Fruit fly (Drosophila melanogaster) whole organism, embryonic: ENCODE data around the gene Jhbp13.
"Not testable (repeated sequence)": the region's sequence is repeated elsewhere in the genome, so short reads cannot be mapped to it uniquely, and the experiment has no call there.

Source experiments
- Asciz ChIP-seq: fragments of 200-800 bp; sonication (Bioruptor generic); optimal IDR thresholded peaks from 2 replicates; lab custom pipeline; 2017; ENCODE audit warnings: missing biosample characterization, mild to moderate bottlenecking, missing genetic modification characterization, missing genetic modification reagents
- Atf-2 ChIP-seq: fragments of 200-800 bp; sonication (Bioruptor generic); optimal IDR thresholded peaks from 2 replicates; lab custom pipeline; 2016; ENCODE audit warnings: missing biosample characterization, missing genetic modification characterization
- CG1024 ChIP-seq: fragments of 200-800 bp; sonication (Bioruptor generic); IDR thresholded peaks from 2 replicates; pipeline ENCODE4 v1.3.6; 2022; ENCODE audit warnings: missing biosample characterization, missing genetic modification characterization
- CG10654 ChIP-seq: fragments of 200-800 bp; sonication (Bioruptor generic); optimal IDR thresholded peaks from 2 replicates; lab custom pipeline; 2016; ENCODE audit warnings: missing biosample characterization, missing genetic modification characterization
- CG10979 ChIP-seq: fragments of 200-800 bp; sonication (Bioruptor generic); optimal IDR thresholded peaks from 2 replicates; lab custom pipeline; 2018; ENCODE audit warnings: missing biosample characterization, mild to moderate bottlenecking, missing genetic modification characterization, moderate library complexity
- CG11085 ChIP-seq: fragments of 200-800 bp; sonication (Bioruptor generic); IDR thresholded peaks from 2 replicates; pipeline ENCODE4 v1.3.6; 2022; ENCODE audit warnings: missing biosample characterization, missing genetic modification characterization
- CG12942 ChIP-seq: fragments of 200-800 bp; sonication (Bioruptor generic); optimal IDR thresholded peaks from 3 replicates; lab custom pipeline; 2016; ENCODE audit warnings: missing biosample characterization, missing genetic modification characterization
- CG13624 ChIP-seq: fragments of 200-800 bp; sonication (Bioruptor generic); optimal IDR thresholded peaks from 2 replicates; lab custom pipeline; 2016; ENCODE audit warnings: missing biosample characterization, missing genetic modification characterization
- CG14050 ChIP-seq: fragments of 200-800 bp; sonication (Bioruptor generic); IDR thresholded peaks from 3 replicates; pipeline ENCODE4 v1.3.6; 2022; ENCODE audit warnings: missing biosample characterization, missing genetic modification characterization
- CG15514 ChIP-seq: fragments of 200-800 bp; sonication (Bioruptor generic); optimal IDR thresholded peaks from 3 replicates; lab custom pipeline; 2017; ENCODE audit warnings: missing biosample characterization, missing genetic modification characterization, mild to moderate bottlenecking, moderate library complexity, missing genetic modification reagents
- CG16779 ChIP-seq: fragments of 200-800 bp; sonication (Bioruptor generic); IDR thresholded peaks from 2 replicates; pipeline ENCODE4 v1.3.6; 2022; ENCODE audit warnings: missing biosample characterization, missing genetic modification characterization
- CG17328 ChIP-seq: fragments of 200-800 bp; sonication (Bioruptor generic); IDR thresholded peaks from 2 replicates; pipeline ENCODE4 v1.3.6; 2022; ENCODE audit warnings: missing biosample characterization, missing genetic modification characterization
- CG17829 ChIP-seq: fragments of 200-800 bp; optimal IDR thresholded peaks from 2 replicates; lab custom pipeline; 2019; ENCODE audit warnings: missing biosample characterization, mild to moderate bottlenecking, missing genetic modification characterization, moderate library complexity
- CG18262 ChIP-seq: fragments of 200-800 bp; optimal IDR thresholded peaks from 3 replicates; lab custom pipeline; 2019; ENCODE audit warnings: missing biosample characterization, mild to moderate bottlenecking, missing genetic modification characterization, moderate library complexity
- CG18764 ChIP-seq: fragments of 200-800 bp; sonication (Bioruptor generic); optimal IDR thresholded peaks from 3 replicates; lab custom pipeline; 2016; ENCODE audit warnings: missing biosample characterization, missing genetic modification characterization
- CG2199 ChIP-seq: fragments of 200-800 bp; sonication (Bioruptor generic); IDR thresholded peaks from 3 replicates; pipeline ENCODE4 v1.3.6; 2022; ENCODE audit warnings: missing biosample characterization, missing genetic modification characterization
- CG4730 ChIP-seq: fragments of 200-800 bp; sonication (Bioruptor generic); IDR thresholded peaks from 2 replicates; pipeline ENCODE4 v1.3.6; 2022; ENCODE audit warnings: missing biosample characterization, missing genetic modification characterization
- CG7987 ChIP-seq: fragments of 200-800 bp; sonication (Bioruptor generic); optimal IDR thresholded peaks from 2 replicates; lab custom pipeline; 2018; ENCODE audit warnings: missing biosample characterization, mild to moderate bottlenecking, missing genetic modification characterization, moderate library complexity
- CG9932 ChIP-seq: fragments of 200-800 bp; sonication (Bioruptor generic); IDR thresholded peaks from 2 replicates; pipeline ENCODE4 v1.3.6; 2022; ENCODE audit warnings: missing biosample characterization, missing genetic modification characterization
- Camta ChIP-seq: fragments of 200-800 bp; sonication (Bioruptor generic); optimal IDR thresholded peaks from 2 replicates; lab custom pipeline; 2016; ENCODE audit warnings: missing biosample characterization, missing genetic modification characterization
- D19A ChIP-seq: fragments of 200-800 bp; optimal IDR thresholded peaks from 3 replicates; lab custom pipeline; 2019; ENCODE audit warnings: missing biosample characterization, mild to moderate bottlenecking, missing genetic modification characterization, moderate library complexity
- E2f1 ChIP-seq: fragments of 200-800 bp; sonication (Bioruptor generic); IDR thresholded peaks from 2 replicates; pipeline ENCODE4 v1.3.6; 2022; ENCODE audit warnings: missing biosample characterization, missing genetic modification characterization
- Ets65A ChIP-seq: fragments of 200-800 bp; sonication (Bioruptor generic); peaks from one replicate; lab custom pipeline; 2016; ENCODE audit warnings: missing biosample characterization, missing genetic modification characterization
- Fer1 ChIP-seq: fragments of 200-800 bp; sonication (Bioruptor generic); optimal IDR thresholded peaks from 2 replicates; lab custom pipeline; 2017; ENCODE audit warnings: missing biosample characterization, mild to moderate bottlenecking, missing genetic modification characterization
- HHEX ChIP-seq: fragments of 200-800 bp; sonication (Bioruptor generic); optimal IDR thresholded peaks from 3 replicates; lab custom pipeline; 2017; ENCODE audit warnings: missing biosample characterization, mild to moderate bottlenecking, missing genetic modification characterization, missing genetic modification reagents
- HLH54F ChIP-seq: fragments of 200-800 bp; sonication (Bioruptor generic); optimal IDR thresholded peaks from 3 replicates; lab custom pipeline; 2016; ENCODE audit warnings: missing biosample characterization, missing genetic modification characterization
- Max ChIP-seq: fragments of 200-800 bp; sonication (Bioruptor generic); optimal IDR thresholded peaks from 2 replicates; lab custom pipeline; 2016; ENCODE audit warnings: missing biosample characterization, mild to moderate bottlenecking, missing genetic modification characterization
- Meics ChIP-seq: fragments of 200-800 bp; sonication (Bioruptor generic); optimal IDR thresholded peaks from 2 replicates; lab custom pipeline; 2017; ENCODE audit warnings: missing biosample characterization, mild to moderate bottlenecking, missing genetic modification characterization
- Rx ChIP-seq: fragments of 200-800 bp; sonication (Bioruptor generic); IDR thresholded peaks from 2 replicates; pipeline ENCODE4 v1.3.6; 2022; ENCODE audit warnings: missing biosample characterization, missing genetic modification characterization
- abd-A ChIP-seq: fragments of 200-800 bp; sonication (Bioruptor generic); optimal IDR thresholded peaks from 3 replicates; lab custom pipeline; 2019; ENCODE audit warnings: missing biosample characterization, mild to moderate bottlenecking, missing genetic modification characterization, moderate library complexity
- ara ChIP-seq: fragments of 200-800 bp; sonication (Bioruptor generic); IDR thresholded peaks from 2 replicates; pipeline ENCODE4 v1.3.6; 2022; ENCODE audit warnings: missing biosample characterization, missing genetic modification characterization
- caup ChIP-seq: fragments of 200-800 bp; sonication (Bioruptor generic); optimal IDR thresholded peaks from 3 replicates; lab custom pipeline; 2017; ENCODE audit warnings: missing biosample characterization, mild to moderate bottlenecking, missing genetic modification characterization, moderate library complexity; ENCODE audit not compliant: severe bottlenecking
- dmrt11E ChIP-seq: fragments of 200-800 bp; sonication (Bioruptor generic); optimal IDR thresholded peaks from 3 replicates; lab custom pipeline; 2018; ENCODE audit warnings: missing biosample characterization, mild to moderate bottlenecking, missing genetic modification characterization, moderate library complexity
- ems ChIP-seq: fragments of 200-800 bp; sonication (Bioruptor generic); optimal IDR thresholded peaks from 3 replicates; lab custom pipeline; 2016; ENCODE audit warnings: missing biosample characterization, missing genetic modification characterization
- gce ChIP-seq: fragments of 200-800 bp; sonication (Bioruptor generic); IDR thresholded peaks from 3 replicates; pipeline ENCODE4 v1.3.6; 2022; ENCODE audit warnings: missing biosample characterization, missing genetic modification characterization
- hkb ChIP-seq, 2 experiments: fragments of 200-800 bp in 1 of 2; fragments of >200 bp in 1 of 2; sonication (Bioruptor generic) in 1 of 2; IDR thresholded peaks in 1 of 2; optimal IDR thresholded peaks in 1 of 2; 2 replicates each; pipeline versions ENCODE4 v1.3.6 to Lab custom; 2017 to 2022; ENCODE audit warnings: missing biosample characterization in 1 of 2, missing genetic modification characterization in 1 of 2
- lbe ChIP-seq: fragments of 200-800 bp; sonication (Bioruptor generic); optimal IDR thresholded peaks from 2 replicates; lab custom pipeline; 2016; ENCODE audit warnings: missing biosample characterization, mild to moderate bottlenecking, missing genetic modification characterization
- lmd ChIP-seq: fragments of 200-800 bp; sonication (Bioruptor generic); IDR thresholded peaks from 2 replicates; pipeline ENCODE4 v1.3.6; 2022; ENCODE audit warnings: missing biosample characterization, missing genetic modification characterization
- nmo ChIP-seq: fragments of 200-800 bp; sonication (Bioruptor generic); optimal IDR thresholded peaks from 2 replicates; lab custom pipeline; 2018; ENCODE audit warnings: missing biosample characterization, mild to moderate bottlenecking, missing genetic modification characterization, moderate library complexity
- nom ChIP-seq: fragments of 200-800 bp; sonication (Bioruptor generic); optimal IDR thresholded peaks from 2 replicates; lab custom pipeline; 2017; ENCODE audit warnings: missing biosample characterization, missing genetic modification characterization, mild to moderate bottlenecking, moderate library complexity, missing genetic modification reagents
- peb ChIP-seq: fragments of 200-800 bp; sonication (Bioruptor generic); IDR thresholded peaks from 2 replicates; pipeline ENCODE4 v1.3.6; 2022; ENCODE audit warnings: missing biosample characterization, missing genetic modification characterization
- ranshi ChIP-seq: fragments of 200-800 bp; sonication (Bioruptor generic); IDR thresholded peaks from 2 replicates; pipeline ENCODE4 v1.3.6; 2022; ENCODE audit warnings: missing biosample characterization, missing genetic modification characterization
- rib ChIP-seq: fragments of 200-800 bp; sonication (Bioruptor generic); IDR thresholded peaks from 2 replicates; pipeline ENCODE4 v1.3.6; 2022; ENCODE audit warnings: missing biosample characterization, missing genetic modification characterization
- sens ChIP-seq: fragments of 200-800 bp; sonication (Bioruptor generic); peaks from one replicate; lab custom pipeline; 2016; ENCODE audit warnings: missing biosample characterization, missing genetic modification characterization
- shn ChIP-seq: fragments of 200-800 bp; sonication (Bioruptor generic); optimal IDR thresholded peaks from 3 replicates; lab custom pipeline; 2016; ENCODE audit warnings: missing biosample characterization, missing genetic modification characterization
- sob ChIP-seq: fragments of 200-800 bp; sonication (Bioruptor generic); IDR thresholded peaks from 2 replicates; pipeline ENCODE4 v1.3.6; 2022; ENCODE audit warnings: missing biosample characterization, missing genetic modification characterization
- toy ChIP-seq: fragments of 200-800 bp; sonication (Bioruptor generic); IDR thresholded peaks from 2 replicates; pipeline ENCODE4 v1.3.6; 2022; ENCODE audit warnings: missing biosample characterization, missing genetic modification characterization
- trh ChIP-seq: fragments of 200-800 bp; sonication (Bioruptor generic); optimal IDR thresholded peaks from 2 replicates; lab custom pipeline; 2016; ENCODE audit warnings: missing biosample characterization, missing genetic modification characterization
- wdn ChIP-seq: fragments of 200-800 bp; sonication (Bioruptor generic); IDR thresholded peaks from 2 replicates; pipeline ENCODE4 v1.3.6; 2022; ENCODE audit warnings: missing biosample characterization, missing genetic modification characterization

Gene Jhbp13

dm6 chr2L:13215640-13216129 is 24.1 kb upstream of the Jhbp13 start (continued):
- TF ChIP-seq wdn (GFP tag; lab: Robert Waterston, UW) (0 out of 2 replicates have a peak, but pooled peaks have one; percentile 29), CG14050 (GFP tag; lab: Robert Waterston, UW) (0 out of 3 replicates have a peak, but pooled peaks have one; percentile 16), Fer1 (GFP tag; lab: Kevin White, UChicago) (peak; percentile 10), CG9932 (GFP tag; lab: Robert Waterston, UW) (peak; percentile 59; the same call in 1 of the 2 replicates), CG18262 (peak; percentile 44), peb (peak; percentile 58; the same call in 1 of the 2 replicates), CG7987 (GFP tag; lab: Kevin White, UChicago) (peak; percentile 59), trh (GFP tag; lab: Kevin White, UChicago) (peak; percentile 8), CG11085 (GFP tag; lab: Robert Waterston, UW) (peak; percentile 61; the same call in 1 of the 2 replicates), CG1024 (GFP tag; lab: Robert Waterston, UW) (peak; percentile 50; the same call in 1 of the 2 replicates), rib (GFP tag; lab: Robert Waterston, UW) (peak; percentile 67), abd-A (tag; lab: Kevin White, UChicago) (peak; percentile 76), ems (GFP tag; lab: Kevin White, UChicago) (peak; percentile 62), CG15514 (GFP tag; lab: Kevin White, UChicago) (peak; percentile 28), CG10979 (tag; lab: Kevin White, UChicago) (peak; percentile 42), D19A (tag; lab: Kevin White, UChicago) (peak; percentile 21), CG17829 (peak; percentile 73), nom (GFP tag; lab: Kevin White, UChicago) (peak; percentile 41), CG16779 (peak; percentile 51; the same call in 1 of the 2 replicates), Ets65A (peak; percentile 93), ranshi (GFP tag; lab: Robert Waterston, UW) (0 out of 2 replicates have a peak, but pooled peaks have one; percentile 58), CG10654 (GFP tag; lab: Kevin White, UChicago) (peak; percentile 20), nmo (GFP tag; lab: Kevin White, UChicago) (peak; percentile 45), Max (GFP tag; lab: Kevin White, UChicago) (peak; percentile 56), Atf-2 (GFP tag; lab: Kevin White, UChicago) (peak; percentile 9), gce (GFP tag; lab: Robert Waterston, UW) (0 out of 3 replicates have a peak, but pooled peaks have one; percentile 55), toy (0 out of 2 replicates have a peak, but pooled peaks have one; percentile 34), CG17328 (GFP tag; lab: Robert Waterston, UW) (peak; percentile 8; the same call in 1 of the 2 replicates), HHEX (GFP tag; lab: Kevin White, UChicago) (peak; percentile 69), HLH54F (GFP tag; lab: Kevin White, UChicago) (peak; percentile 68), sens (peak; percentile 93), CG13624 (GFP tag; lab: Kevin White, UChicago) (peak; percentile 71), sob (GFP tag; lab: Robert Waterston, UW) (peak; percentile 81), lmd (GFP tag; lab: Robert Waterston, UW) (0 out of 2 replicates have a peak, but pooled peaks have one; percentile 20), CG18764 (GFP tag; lab: Kevin White, UChicago) (peak; percentile 32), E2f1 (peak; percentile 49; the same call in 1 of the 2 replicates), Camta (GFP tag; lab: Kevin White, UChicago) (peak; percentile 50), shn (GFP tag; lab: Kevin White, UChicago) (peak; percentile 44), CG12942 (GFP tag; lab: Kevin White, UChicago) (peak; percentile 19), Meics (GFP tag; lab: Kevin White, UChicago) (peak; percentile 50), Asciz (GFP tag; lab: Kevin White, UChicago) (peak; percentile 39), CG2199 (GFP tag; lab: Robert Waterston, UW) (peak; percentile 86), hkb (GFP tag; IDR thresholded peaks at IDR 0.05; lab: Robert Waterston, UW) (peak; percentile 75), CG4730 (GFP tag; lab: Robert Waterston, UW) (peak; percentile 44; the same call in 1 of the 2 replicates), lbe (GFP tag; lab: Kevin White, UChicago) (peak; percentile 40), dmrt11E (tag; lab: Kevin White, UChicago) (peak; percentile 27), ara (GFP tag; lab: Robert Waterston, UW) (peak; percentile 49; the same call in 1 of the 2 replicates), Rx (0 out of 2 replicates have a peak, but pooled peaks have one; percentile 14), caup (GFP tag; lab: Kevin White, UChicago) (peak; percentile 80)
- TF ChIP-seq hkb (optimal IDR thresholded peaks at IDR 0.05; lab: Kevin White, UChicago): not testable (repeated sequence)
